Worm (Caenorhabditis elegans) whole organism, L3 larva: Measurements from ENCODE around the gene F54D11.4.

Experiments used
- aly-2 ChIP-seq: fragments of 150-350 bp; optimal IDR thresholded peaks from 2 replicates; lab custom pipeline; 2014; ENCODE audit warnings: missing biosample characterization, missing genetic modification characterization
- ama-1 ChIP-seq: fragments of 150-350 bp; optimal IDR thresholded peaks from 2 replicates; lab custom pipeline; 2018
- ceh-82 ChIP-seq: fragments of 150-350 bp; optimal IDR thresholded peaks from 2 replicates; lab custom pipeline; 2014; ENCODE audit warnings: missing biosample characterization, missing genetic modification characterization
- elt-2 ChIP-seq: sonication (generic microtip); optimal IDR thresholded peaks from 2 replicates; lab custom pipeline; 2016; ENCODE audit warnings: missing genetic modification reagents, mild to moderate bottlenecking, missing genetic modification characterization, missing compliant biosample characterization
- fos-1 ChIP-seq: fragments of 150-350 bp; optimal IDR thresholded peaks from 2 replicates; lab custom pipeline; 2014; ENCODE audit warnings: missing biosample characterization, missing genetic modification characterization
- nhr-11 ChIP-seq: fragments of 150-350 bp; optimal IDR thresholded peaks from 2 replicates; lab custom pipeline; 2014; ENCODE audit warnings: missing biosample characterization, missing genetic modification characterization
- nhr-237 ChIP-seq: fragments of 150-350 bp; optimal IDR thresholded peaks from 2 replicates; lab custom pipeline; 2014; ENCODE audit warnings: missing biosample characterization, missing genetic modification characterization
- nhr-25 ChIP-seq: sonication (generic microtip); optimal IDR thresholded peaks from 2 replicates; lab custom pipeline; 2017; ENCODE audit warnings: missing biosample characterization, missing genetic modification characterization
- pha-4 ChIP-seq: fragments of 150-350 bp; optimal IDR thresholded peaks from 2 replicates; lab custom pipeline; 2014; ENCODE audit warnings: missing biosample characterization, missing genetic modification reagents, missing genetic modification characterization
- pqm-1 ChIP-seq: fragments of 150-350 bp; optimal IDR thresholded peaks from 2 replicates; lab custom pipeline; 2017; ENCODE audit warnings: missing biosample characterization, missing genetic modification characterization, inconsistent platforms
- skn-1 ChIP-seq: fragments of 150-350 bp; optimal IDR thresholded peaks from 2 replicates; lab custom pipeline; 2014; ENCODE audit warnings: missing biosample characterization, missing genetic modification characterization
- snpc-4 ChIP-seq: fragments of 150-350 bp; optimal IDR thresholded peaks from 2 replicates; lab custom pipeline; 2014; ENCODE audit warnings: missing biosample characterization, missing genetic modification characterization
- unc-39 ChIP-seq: sonication (generic microtip); optimal IDR thresholded peaks from 4 replicates; lab custom pipeline; 2017; ENCODE audit warnings: missing biosample characterization, missing genetic modification characterization

- TF ChIP-seq unc-39 (tag; lab: Kevin White, UChicago) (no peak), ama-1 (lab: Kevin White, UChicago) (no peak), aly-2 (no peak), fos-1 (tag; lab: Kevin White, UChicago) (no peak), elt-2 (no peak), nhr-237 (tag; lab: Kevin White, UChicago) (no peak), nhr-25 (tag; lab: Kevin White, UChicago) (no peak), skn-1 (no peak), nhr-11 (tag; lab: Kevin White, UChicago) (no peak), snpc-4 (tag; lab: Kevin White, UChicago) (no peak), ceh-82 (tag; lab: Kevin White, UChicago) (no peak), pqm-1 (tag; lab: Kevin White, UChicago) (no peak), pha-4 (tag; lab: Kevin White, UChicago) (no peak)
These were observed 49.7 kb downstream of the F54D11.4 start, which contains the start of gene srx-73 for ce11 chrV:4665651-4666050.
